Fruit fly (Drosophila melanogaster) S2 (cell line): Measurements from ENCODE around the gene Lk6.

Experiments
- CG8478 ChIP-seq: fragments of >200 bp; optimal IDR thresholded peaks from 2 replicates; lab custom pipeline; 2018
- CTCF ChIP-seq, 2 experiments: fragments of >200 bp; optimal IDR thresholded peaks; 2 replicates each; lab custom pipeline; 2018

DNA sequence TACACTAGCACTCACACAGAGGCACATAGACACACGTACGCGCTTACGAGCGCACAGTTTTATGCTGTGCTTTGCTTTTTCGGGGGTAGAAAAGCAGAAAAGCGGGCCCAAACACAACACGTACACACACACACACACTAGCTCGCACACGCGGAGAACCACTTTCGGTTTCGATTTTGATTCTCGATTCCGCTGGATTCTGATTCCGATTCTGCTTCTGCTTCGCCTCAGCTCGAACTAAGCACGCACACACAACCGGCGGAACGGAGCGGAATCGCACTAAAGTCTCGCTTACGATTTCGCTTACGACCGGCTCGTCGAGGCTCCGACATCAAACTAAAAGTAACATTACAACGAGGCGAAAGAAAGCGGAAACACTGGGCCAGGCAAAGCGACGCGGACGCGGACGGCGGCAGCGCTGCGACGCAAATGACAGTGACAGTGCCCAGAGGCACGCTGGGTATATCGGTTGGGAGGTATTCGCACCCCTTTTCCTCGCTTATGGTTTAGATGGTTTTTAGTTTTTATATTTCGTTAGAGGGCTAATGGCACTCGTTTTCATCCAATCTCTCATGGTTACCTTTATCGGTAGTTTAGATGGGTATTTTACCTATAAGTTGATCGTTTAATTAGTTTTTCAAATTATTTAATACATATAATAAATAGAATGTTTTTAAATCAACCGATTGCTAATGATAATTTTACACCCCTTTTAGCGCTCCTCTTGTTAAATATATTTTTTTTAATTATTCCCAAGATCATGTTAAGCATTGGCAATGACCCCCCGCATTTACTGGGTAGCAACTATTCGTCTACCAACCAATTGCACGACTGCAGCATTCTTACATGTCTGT, 14.0 kb upstream of the Lk6 start:
- TF ChIP-seq CG8478 (lab: Kevin White, UChicago) (no peak), CTCF (optimal IDR thresholded peaks at IDR 0.05; lab: Kevin White, UChicago) (peak in 1 of 2 experiments; percentile 22)
